Worm (Caenorhabditis elegans): ENCODE data around the gene srh-252.

Gene srh-252

ce11 chrV:17236345-17236744 is 13.1 kb upstream of the srh-252 start, which contains the start of gene T19C9.10:
T19C9.10 (plus strand) TSS chrV:17236592.
- TF ChIP-seq zag-1 (tag; optimal IDR thresholded peaks at IDR 0.05) (no peak), lsy-12 (tag; optimal IDR thresholded peaks at IDR 0.05) (no peak), elt-1 (tag; optimal IDR thresholded peaks at IDR 0.05) (peak; percentile 67), R02D3.7 (tag; optimal IDR thresholded peaks at IDR 0.05) (no peak), ceh-16 (tag; optimal IDR thresholded peaks at IDR 0.05) (no peak), ceh-9 (tag; optimal IDR thresholded peaks at IDR 0.05) (no peak), aly-2 (tag; optimal IDR thresholded peaks at IDR 0.05) (no peak), unc-62 (GFP tag; optimal IDR thresholded peaks at IDR 0.05) (no peak)

ce11 chrV:17232403-17232802 is 9.2 kb upstream of the srh-252 start:
- TF ChIP-seq fos-1 (tag; optimal IDR thresholded peaks at IDR 0.05) (no peak), elt-2 (tag; optimal IDR thresholded peaks at IDR 0.05) (no peak), mdl-1 (tag; optimal IDR thresholded peaks at IDR 0.05) (no peak), ztf-11 (tag; optimal IDR thresholded peaks at IDR 0.05) (no peak), nhr-12 (tag; optimal IDR thresholded peaks at IDR 0.05) (no peak), nhr-77 (tag; optimal IDR thresholded peaks at IDR 0.05) (no peak), unc-62 (GFP tag; optimal IDR thresholded peaks at IDR 0.05) (no peak), egl-27 (tag; optimal IDR thresholded peaks at IDR 0.05) (no peak), elt-1 (tag; optimal IDR thresholded peaks at IDR 0.05) (no peak), ama-1 (optimal IDR thresholded peaks at IDR 0.05) (no peak), unc-39 (tag; optimal IDR thresholded peaks at IDR 0.05) (no peak)

- TF ChIP-seq R02D3.7 (tag; optimal IDR thresholded peaks at IDR 0.05): no peak
- no peak for TF ChIP-seq jun-1 (tag; optimal IDR thresholded peaks at IDR 0.05)
- TF ChIP-seq unc-62 (GFP tag; optimal IDR thresholded peaks at IDR 0.05): no peak
- TF ChIP-seq aly-2 (tag; optimal IDR thresholded peaks at IDR 0.05): no peak
- no peak for TF ChIP-seq snpc-4 (tag; optimal IDR thresholded peaks at IDR 0.05)
- TF ChIP-seq ztf-4 (tag; optimal IDR thresholded peaks at IDR 0.05): no peak
- no peak for TF ChIP-seq hmg-11 (tag; optimal IDR thresholded peaks at IDR 0.05)
- TF ChIP-seq nhr-77 (tag; optimal IDR thresholded peaks at IDR 0.05): no peak
- no peak for TF ChIP-seq eor-1 (tag; optimal IDR thresholded peaks at IDR 0.05)
- no peak for TF ChIP-seq nhr-11 (tag; optimal IDR thresholded peaks at IDR 0.05)
- TF ChIP-seq nhr-23 (tag; optimal IDR thresholded peaks at IDR 0.05): no peak
Observed at ce11 chrV:17226119-17226518, 2.9 kb upstream of the srh-252 start, which contains the start of gene srh-112. srh-112 (minus strand) TSS chrV:17226219.

- TF ChIP-seq pqm-1 (tag; optimal IDR thresholded peaks at IDR 0.05) (no peak), nhr-23 (tag; optimal IDR thresholded peaks at IDR 0.05) (no peak), aly-2 (tag; optimal IDR thresholded peaks at IDR 0.05) (no peak), lsy-12 (tag; optimal IDR thresholded peaks at IDR 0.05) (no peak), fkh-10 (GFP tag; optimal IDR thresholded peaks at IDR 0.05) (no peak), ceh-28 (tag; optimal IDR thresholded peaks at IDR 0.05) (no peak), nhr-25 (tag; optimal IDR thresholded peaks at IDR 0.05) (no peak), jun-1 (tag; optimal IDR thresholded peaks at IDR 0.05) (no peak), fkh-2 (tag; optimal IDR thresholded peaks at IDR 0.05) (no peak), unc-62 (GFP tag; optimal IDR thresholded peaks at IDR 0.05) (no peak), nhr-237 (tag; optimal IDR thresholded peaks at IDR 0.05) (no peak), zag-1 (tag; optimal IDR thresholded peaks at IDR 0.05) (no peak)
Observed at ce11 chrV:17225389-17225788, 2.2 kb upstream of the srh-252 start, which contains the start of gene scl-25. scl-25 (plus strand) TSS chrV:17225689.

ce11 chrV:17220345-17220744 is 2.9 kb downstream of the srh-252 start, which contains the start of gene srh-109:
srh-109 (minus strand) TSS chrV:17220445.
- TF ChIP-seq aly-2 (tag; optimal IDR thresholded peaks at IDR 0.05) (no peak), jun-1 (tag; optimal IDR thresholded peaks at IDR 0.05) (no peak), ceh-82 (tag; optimal IDR thresholded peaks at IDR 0.05) (no peak), unc-62 (GFP tag; optimal IDR thresholded peaks at IDR 0.05) (no peak), mdl-1 (tag; optimal IDR thresholded peaks at IDR 0.05) (no peak), pqm-1 (tag; optimal IDR thresholded peaks at IDR 0.05) (no peak), mml-1 (tag; optimal IDR thresholded peaks at IDR 0.05) (no peak), nhr-77 (tag; optimal IDR thresholded peaks at IDR 0.05) (no peak), ceh-28 (tag; optimal IDR thresholded peaks at IDR 0.05) (no peak), nfya-1 (tag; optimal IDR thresholded peaks at IDR 0.05; ENCODE audit: insufficient read depth) (no peak), elt-2 (tag; optimal IDR thresholded peaks at IDR 0.05) (no peak), eor-1 (tag; optimal IDR thresholded peaks at IDR 0.05) (no peak), ceh-9 (tag; optimal IDR thresholded peaks at IDR 0.05) (no peak), ceh-16 (tag; optimal IDR thresholded peaks at IDR 0.05) (no peak), sea-2 (GFP tag; optimal IDR thresholded peaks at IDR 0.05) (no peak)
